Worm (Caenorhabditis elegans): ENCODE data around the gene gur-5.

Gene gur-5

DNA sequence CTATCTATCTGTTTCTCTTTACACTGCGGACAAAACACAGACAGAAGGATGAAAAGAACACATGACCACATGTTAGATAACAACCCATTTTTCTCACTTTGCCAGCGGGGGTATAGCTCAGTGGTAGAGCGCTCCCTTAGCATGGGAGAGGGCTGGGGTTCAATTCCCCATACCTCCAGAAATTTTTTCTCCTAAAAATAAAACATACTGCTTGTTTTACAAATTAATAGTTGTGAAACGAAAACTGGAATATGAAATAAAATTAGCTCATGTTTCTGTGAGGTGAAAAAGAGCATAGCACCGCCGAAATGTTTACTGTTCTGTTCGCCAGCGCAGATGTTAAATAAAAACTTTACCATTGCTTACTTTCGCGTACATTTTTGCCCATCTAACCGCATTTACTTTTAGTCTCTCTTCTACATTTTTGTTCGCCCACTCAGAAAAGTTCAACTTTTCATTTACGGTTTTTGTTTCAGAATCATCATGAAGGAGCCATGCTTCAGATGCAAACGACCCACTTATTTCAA lies 7.2 kb downstream of the gur-5 start, which contains the start of gene ZK622.4 (continued):
- TF ChIP-seq tbx-7 (tag; optimal IDR thresholded peaks at IDR 0.05): no peak
- TF ChIP-seq ref-2 (tag; optimal IDR thresholded peaks at IDR 0.05): peak; percentile 78
- TF ChIP-seq nhr-232 (tag; optimal IDR thresholded peaks at IDR 0.05): peak; percentile 76
- TF ChIP-seq pha-2 (tag; optimal IDR thresholded peaks at IDR 0.05): peak; percentile 66
- TF ChIP-seq pag-3 (tag; optimal IDR thresholded peaks at IDR 0.05; ENCODE audit: borderline replicate concordance): no peak
- TF ChIP-seq ets-4 (tag; optimal IDR thresholded peaks at IDR 0.05): peak; percentile 6
- TF ChIP-seq unc-42 (tag; optimal IDR thresholded peaks at IDR 0.05): peak; percentile 50
- peak; percentile 83 for TF ChIP-seq C38D4.7 (GFP tag; optimal IDR thresholded peaks at IDR 0.05)
- peak; percentile 85 for TF ChIP-seq sox-4 (tag; optimal IDR thresholded peaks at IDR 0.05)
- peak; percentile 74 for TF ChIP-seq K02D7.2 (tag; optimal IDR thresholded peaks at IDR 0.05)
- peak; percentile 80 for TF ChIP-seq ztf-16 (tag; optimal IDR thresholded peaks at IDR 0.05)
- TF ChIP-seq ceh-24 (tag; optimal IDR thresholded peaks at IDR 0.05): peak; percentile 59
- TF ChIP-seq pros-1 (tag; optimal IDR thresholded peaks at IDR 0.05): no peak
- no peak for TF ChIP-seq unc-55 (GFP tag; optimal IDR thresholded peaks at IDR 0.05)
- TF ChIP-seq fkh-10 (GFP tag; optimal IDR thresholded peaks at IDR 0.05): no peak
- TF ChIP-seq syd-9 (tag; optimal IDR thresholded peaks at IDR 0.05): peak; percentile 85
- peak; percentile 79 for TF ChIP-seq T23F11.4 (GFP tag; optimal IDR thresholded peaks at IDR 0.05)
- peak; percentile 89 for TF ChIP-seq hlh-6 (tag; optimal IDR thresholded peaks at IDR 0.05)
- no peak for TF ChIP-seq pax-1 (tag; optimal IDR thresholded peaks at IDR 0.05)
- TF ChIP-seq elt-4 (tag; optimal IDR thresholded peaks at IDR 0.05): no peak
- peak; percentile 80 for TF ChIP-seq ceh-18 (tag; optimal IDR thresholded peaks at IDR 0.05)
- TF ChIP-seq gmeb-2 (tag; optimal IDR thresholded peaks at IDR 0.05): peak; percentile 84
- no peak for TF ChIP-seq ama-1 (optimal IDR thresholded peaks at IDR 0.05)
- TF ChIP-seq tbx-2 (tag; optimal IDR thresholded peaks at IDR 0.05): peak; percentile 72
- TF ChIP-seq eyg-1 (tag; optimal IDR thresholded peaks at IDR 0.05): peak; percentile 80
- TF ChIP-seq pqm-1 (tag; optimal IDR thresholded peaks at IDR 0.05): peak; percentile 57
- peak; percentile 69 for TF ChIP-seq ceh-14 (tag; optimal IDR thresholded peaks at IDR 0.05)
- peak; percentile 67 for TF ChIP-seq C08G9.2 (tag; optimal IDR thresholded peaks at IDR 0.05)
- TF ChIP-seq hlh-8 (tag; optimal IDR thresholded peaks at IDR 0.05): no peak
- no peak for TF ChIP-seq pha-4 (tag; optimal IDR thresholded peaks at IDR 0.05)
- TF ChIP-seq ceh-34 (tag; optimal IDR thresholded peaks at IDR 0.05): peak; percentile 82
- peak; percentile 98 for TF ChIP-seq elt-2 (tag; optimal IDR thresholded peaks at IDR 0.05)
- peak; percentile 64 for TF ChIP-seq hlh-30 (tag; optimal IDR thresholded peaks at IDR 0.05; ENCODE audit: insufficient read depth)
- peak; percentile 72 for TF ChIP-seq sdc-2 (tag; optimal IDR thresholded peaks at IDR 0.05)
- TF ChIP-seq lin-11 (tag; optimal IDR thresholded peaks at IDR 0.05): peak; percentile 79
- peak; percentile 69 for TF ChIP-seq sox-2 (GFP tag; IDR thresholded peaks at IDR 0.05)
- TF ChIP-seq unc-3 (GFP tag; conservative IDR thresholded peaks at IDR 0.05): peak; percentile 88
- peak; percentile 82 for TF ChIP-seq unc-3 (tag; optimal IDR thresholded peaks at IDR 0.05)

DNA sequence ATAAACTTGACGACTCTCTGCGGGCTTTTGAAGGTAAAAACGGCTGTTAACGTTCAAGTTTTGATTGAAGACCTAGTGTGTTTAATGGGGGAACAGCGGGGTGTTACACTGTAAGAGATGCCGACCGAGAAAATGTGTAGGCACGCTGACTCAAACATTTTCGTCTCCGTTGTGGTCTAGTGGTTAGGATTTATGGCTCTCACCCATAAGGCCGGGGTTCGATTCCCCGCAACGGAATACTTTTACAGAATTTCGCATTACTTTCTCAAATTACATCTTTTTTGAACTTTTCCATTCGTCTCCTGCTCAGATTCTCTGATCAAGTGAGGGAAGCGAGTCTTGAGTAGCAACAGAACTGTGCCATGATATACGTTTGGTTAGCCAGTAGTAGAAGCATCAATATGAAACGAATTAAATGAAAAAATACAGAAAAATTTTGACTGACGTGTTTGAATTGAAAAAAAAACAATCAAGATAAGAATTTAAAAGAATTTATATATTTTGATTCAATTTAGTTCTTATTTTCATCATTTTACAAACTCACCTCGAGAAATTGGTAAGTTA lies 8.2 kb downstream of the gur-5 start, which contains the start of gene ZK622.1:
Gene ZK622.1, plus strand, starts transcription at position 514 of the 564 bp plus-strand sequence.
- TF ChIP-seq ref-2 (tag; optimal IDR thresholded peaks at IDR 0.05) (peak; percentile 5), Y22D7AL.16 (tag; optimal IDR thresholded peaks at IDR 0.05) (peak; percentile 37), pqm-1 (tag; optimal IDR thresholded peaks at IDR 0.05) (no peak), dmd-4 (tag; optimal IDR thresholded peaks at IDR 0.05; ENCODE audit: borderline replicate concordance) (no peak), ceh-6 (GFP tag; optimal IDR thresholded peaks at IDR 0.05) (peak; percentile 73), ceh-18 (tag; optimal IDR thresholded peaks at IDR 0.05) (peak; percentile 13), unc-86 (tag; optimal IDR thresholded peaks at IDR 0.05) (no peak), elt-4 (tag; optimal IDR thresholded peaks at IDR 0.05) (no peak), lin-11 (tag; optimal IDR thresholded peaks at IDR 0.05) (peak; percentile 48), ama-1 (optimal IDR thresholded peaks at IDR 0.05) (no peak), K02D7.2 (tag; optimal IDR thresholded peaks at IDR 0.05) (no peak), C38D4.7 (GFP tag; optimal IDR thresholded peaks at IDR 0.05) (peak; percentile 53), sdc-2 (tag; optimal IDR thresholded peaks at IDR 0.05) (no peak), hlh-6 (tag; optimal IDR thresholded peaks at IDR 0.05) (peak; percentile 66), sox-4 (tag; optimal IDR thresholded peaks at IDR 0.05) (peak; percentile 27), ceh-9 (tag; optimal IDR thresholded peaks at IDR 0.05) (no peak), K09A11.1 (tag; optimal IDR thresholded peaks at IDR 0.05; ENCODE audit: insufficient read depth) (no peak), elt-2 (tag; optimal IDR thresholded peaks at IDR 0.05) (peak; percentile 88), che-1 (tag; optimal IDR thresholded peaks at IDR 0.05) (peak; percentile 58), unc-3 (GFP tag; conservative IDR thresholded peaks at IDR 0.05) (0 out of 2 replicates have a peak, but pooled peaks have one; percentile 38), unc-3 (tag; optimal IDR thresholded peaks at IDR 0.05) (peak; percentile 36), syd-9 (tag; optimal IDR thresholded peaks at IDR 0.05) (peak; percentile 38), F13H6.1 (tag; optimal IDR thresholded peaks at IDR 0.05) (no peak), ceh-19 (GFP tag; optimal IDR thresholded peaks at IDR 0.05) (no peak), T23F11.4 (GFP tag; optimal IDR thresholded peaks at IDR 0.05) (no peak), dve-1 (tag; optimal IDR thresholded peaks at IDR 0.05) (no peak), ets-4 (tag; optimal IDR thresholded peaks at IDR 0.05) (no peak), nhr-232 (tag; optimal IDR thresholded peaks at IDR 0.05) (peak; percentile 51), zip-5 (tag; optimal IDR thresholded peaks at IDR 0.05) (peak; percentile 0)

Data from whole organism, late embryonic.